Worm (Caenorhabditis elegans): Measurements from ENCODE around the gene copb-1.
A peak's percentile ranks its signal among the peaks of the same experiment; 100 is the strongest.

The copb-1 gene

DNA sequence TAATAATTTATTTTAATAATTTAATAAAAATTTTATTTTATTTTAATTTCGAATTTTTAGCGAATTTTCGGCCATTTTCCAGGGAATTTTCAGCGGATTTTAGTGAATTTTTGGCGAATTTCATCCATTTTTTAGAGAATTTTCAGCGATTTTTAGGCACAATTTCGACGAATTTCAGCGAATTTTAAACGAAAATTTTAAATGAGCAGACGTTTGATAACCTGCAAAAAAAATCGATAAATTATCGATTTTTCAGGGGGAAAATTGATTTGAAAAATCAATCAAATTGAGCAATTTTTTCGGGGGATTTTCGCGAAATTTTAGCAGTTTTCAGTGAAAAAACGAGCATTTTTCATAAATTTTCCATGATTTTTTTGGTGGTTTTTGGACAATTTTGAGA lies 9.9 kb upstream of the copb-1 start:
- TF ChIP-seq sma-9 (GFP tag; optimal IDR thresholded peaks at IDR 0.05) (no peak), sma-9 (tag; optimal IDR thresholded peaks at IDR 0.05) (no peak), lin-13 (GFP tag; optimal IDR thresholded peaks at IDR 0.05) (no peak), nhr-6 (tag; optimal IDR thresholded peaks at IDR 0.05) (no peak), nhr-23 (tag; optimal IDR thresholded peaks at IDR 0.05) (no peak), C34F6.9 (tag; optimal IDR thresholded peaks at IDR 0.05) (no peak), unc-62 (GFP tag; optimal IDR thresholded peaks at IDR 0.05) (no peak), nhr-77 (tag; optimal IDR thresholded peaks at IDR 0.05) (no peak)

DNA sequence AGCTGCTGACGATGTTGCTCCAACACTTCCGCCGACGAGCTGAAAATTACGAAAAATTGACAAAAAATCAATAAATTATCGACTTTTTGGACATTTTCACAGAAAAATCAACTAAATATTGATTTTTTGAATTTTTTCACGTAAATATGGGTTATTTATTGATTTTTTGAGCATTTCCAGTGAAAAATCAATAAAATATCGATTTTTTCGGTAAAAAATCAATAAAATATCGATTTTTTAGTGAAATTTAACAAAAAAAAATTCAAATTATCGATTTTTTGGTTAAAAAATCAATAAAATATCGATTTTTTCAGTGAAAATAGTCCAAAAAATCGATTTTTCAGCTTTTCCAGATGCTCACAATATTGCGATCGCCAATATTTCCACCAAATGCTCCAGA lies 8.4 kb upstream of the copb-1 start:
- TF ChIP-seq ceh-16 (tag; optimal IDR thresholded peaks at IDR 0.05) (no peak), C34F6.9 (tag; optimal IDR thresholded peaks at IDR 0.05) (no peak), lin-39 (tag; optimal IDR thresholded peaks at IDR 0.05) (no peak), peb-1 (tag; optimal IDR thresholded peaks at IDR 0.05) (no peak), nhr-10 (tag; optimal IDR thresholded peaks at IDR 0.05) (no peak), sma-9 (GFP tag; optimal IDR thresholded peaks at IDR 0.05) (no peak), sma-9 (tag; optimal IDR thresholded peaks at IDR 0.05) (no peak), ceh-82 (tag; optimal IDR thresholded peaks at IDR 0.05) (no peak), nhr-23 (tag; optimal IDR thresholded peaks at IDR 0.05) (no peak), nhr-77 (tag; optimal IDR thresholded peaks at IDR 0.05) (no peak), dmd-4 (tag; optimal IDR thresholded peaks at IDR 0.05) (no peak), unc-62 (GFP tag; optimal IDR thresholded peaks at IDR 0.05) (no peak), elt-1 (tag; optimal IDR thresholded peaks at IDR 0.05) (no peak), nhr-129 (tag; optimal IDR thresholded peaks at IDR 0.05) (no peak), Y55F3AM.14 (GFP tag; optimal IDR thresholded peaks at IDR 0.05) (no peak), snpc-4 (tag; optimal IDR thresholded peaks at IDR 0.05) (no peak), skn-1 (tag; optimal IDR thresholded peaks at IDR 0.05) (no peak), unc-39 (tag; optimal IDR thresholded peaks at IDR 0.05) (no peak), nhr-12 (tag; optimal IDR thresholded peaks at IDR 0.05) (no peak), mdl-1 (tag; optimal IDR thresholded peaks at IDR 0.05) (no peak), alr-1 (tag; optimal IDR thresholded peaks at IDR 0.05) (no peak)

DNA sequence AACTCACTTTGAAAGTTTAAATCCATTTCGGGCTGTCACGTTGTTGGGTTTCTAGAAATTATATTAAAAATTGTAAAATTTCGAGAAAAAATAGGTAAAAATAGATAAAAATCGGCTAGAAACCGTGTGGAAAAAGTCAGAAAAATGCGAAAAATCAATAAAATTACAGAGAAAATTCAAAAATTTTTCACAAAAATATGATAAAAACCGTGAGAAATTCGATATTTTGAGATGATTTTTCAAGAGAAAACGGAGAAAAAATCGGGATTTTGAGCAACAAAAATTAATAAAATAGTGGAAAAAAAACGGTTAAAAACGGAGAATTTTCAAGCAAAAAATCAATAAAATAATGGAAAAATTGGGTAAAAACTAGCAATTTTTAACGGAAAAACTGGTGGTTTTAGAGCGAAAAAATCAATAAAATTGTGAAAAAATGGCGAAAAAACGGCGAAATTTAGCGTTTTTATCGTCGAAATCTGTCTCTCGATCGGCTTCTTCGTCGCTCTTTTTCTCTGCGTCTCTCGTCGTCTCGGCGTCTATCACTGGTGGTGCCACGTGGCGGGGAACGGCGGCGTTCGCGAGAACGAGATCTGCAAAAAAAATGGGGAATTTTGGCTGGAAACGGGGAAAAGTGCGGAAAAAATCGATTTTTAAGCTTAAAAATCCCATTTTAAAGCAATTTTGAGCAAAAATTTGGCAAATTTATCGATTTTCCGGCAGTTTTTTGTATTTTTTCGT lies 7.4 kb upstream of the copb-1 start, which contains the start of gene Y25C1A.7:
Gene Y25C1A.7, minus strand, starts transcription at position 51 of the 738 bp plus-strand sequence.
- TF ChIP-seq crh-2 (tag; optimal IDR thresholded peaks at IDR 0.05) = peak; percentile 60
- TF ChIP-seq sem-4 (tag; optimal IDR thresholded peaks at IDR 0.05) = no peak
- TF ChIP-seq nhr-237 (tag; optimal IDR thresholded peaks at IDR 0.05) = no peak
- no peak for TF ChIP-seq snpc-4 (tag; optimal IDR thresholded peaks at IDR 0.05)
- no peak for TF ChIP-seq ceh-82 (tag; optimal IDR thresholded peaks at IDR 0.05)
- TF ChIP-seq lin-11 (tag; optimal IDR thresholded peaks at IDR 0.05) = no peak

DNA sequence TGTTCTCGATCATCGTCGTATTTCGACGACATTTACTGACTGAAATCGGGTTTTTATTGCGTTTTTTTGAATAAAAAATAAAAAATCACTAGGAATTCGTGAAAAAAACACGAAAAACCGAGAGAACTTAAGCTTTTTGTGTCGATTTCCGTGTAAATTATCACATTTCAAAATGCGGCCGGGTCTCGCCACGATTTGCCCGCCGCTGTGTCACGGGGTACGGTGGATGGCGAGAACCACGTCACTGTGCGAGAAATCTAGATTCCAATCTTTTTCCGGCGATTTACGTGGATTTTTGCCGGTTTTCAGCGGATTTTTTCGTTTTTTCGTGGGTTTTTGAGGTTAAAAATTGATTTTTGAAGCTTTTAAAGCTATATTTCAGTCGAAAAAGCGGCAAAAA lies 1.7 kb upstream of the copb-1 start, which contains the start of gene Y25C1A.8:
Gene Y25C1A.8, minus strand, starts transcription at position 45 of the 400 bp plus-strand sequence.
- TF ChIP-seq nhr-25 (tag; optimal IDR thresholded peaks at IDR 0.05) = peak; percentile 90
- TF ChIP-seq nhr-129 (tag; optimal IDR thresholded peaks at IDR 0.05) = peak; percentile 72
- TF ChIP-seq mbf-1 (tag; optimal IDR thresholded peaks at IDR 0.05) = no peak
- TF ChIP-seq peb-1 (tag; optimal IDR thresholded peaks at IDR 0.05) = no peak
- TF ChIP-seq unc-62 (GFP tag; optimal IDR thresholded peaks at IDR 0.05) = peak; percentile 41
- TF ChIP-seq aly-2 (tag; optimal IDR thresholded peaks at IDR 0.05) = no peak
- peak; percentile 85 for TF ChIP-seq C34F6.9 (tag; optimal IDR thresholded peaks at IDR 0.05)
- no peak for TF ChIP-seq alr-1 (tag; optimal IDR thresholded peaks at IDR 0.05)
- TF ChIP-seq nhr-11 (tag; optimal IDR thresholded peaks at IDR 0.05) = no peak
- TF ChIP-seq dmd-4 (tag; optimal IDR thresholded peaks at IDR 0.05) = peak; percentile 49
- TF ChIP-seq mdl-1 (tag; optimal IDR thresholded peaks at IDR 0.05) = peak in 1 of 2 experiments; percentile 76
- TF ChIP-seq zag-1 (tag; optimal IDR thresholded peaks at IDR 0.05) = peak; percentile 41
- TF ChIP-seq nhr-23 (tag; optimal IDR thresholded peaks at IDR 0.05) = no peak
- TF ChIP-seq R02D3.7 (tag; optimal IDR thresholded peaks at IDR 0.05) = peak; percentile 59
- no peak for TF ChIP-seq nhr-12 (tag; optimal IDR thresholded peaks at IDR 0.05)
- TF ChIP-seq ceh-16 (tag; optimal IDR thresholded peaks at IDR 0.05) = peak; percentile 50
- peak; percentile 100 for TF ChIP-seq crh-2 (tag; optimal IDR thresholded peaks at IDR 0.05)
- TF ChIP-seq lsy-2 (tag; optimal IDR thresholded peaks at IDR 0.05) = peak; percentile 100
- peak; percentile 58 for TF ChIP-seq Y55F3AM.14 (GFP tag; optimal IDR thresholded peaks at IDR 0.05)
- peak; percentile 73 for TF ChIP-seq ztf-4 (tag; optimal IDR thresholded peaks at IDR 0.05)
- TF ChIP-seq sma-3 (GFP tag; optimal IDR thresholded peaks at IDR 0.05) = peak; percentile 90
- TF ChIP-seq lin-39 (tag; optimal IDR thresholded peaks at IDR 0.05) = no peak
- TF ChIP-seq snpc-4 (tag; optimal IDR thresholded peaks at IDR 0.05) = peak; percentile 58
- peak; percentile 80 for TF ChIP-seq lin-11 (tag; optimal IDR thresholded peaks at IDR 0.05)
- TF ChIP-seq nhr-21 (tag; optimal IDR thresholded peaks at IDR 0.05) = peak; percentile 83
- TF ChIP-seq elt-3 (tag; optimal IDR thresholded peaks at IDR 0.05) = no peak
- TF ChIP-seq ama-1 (optimal IDR thresholded peaks at IDR 0.05) = peak; percentile 59
- TF ChIP-seq blmp-1 (tag; optimal IDR thresholded peaks at IDR 0.05; ENCODE audit: insufficient read depth) = no peak
- no peak for TF ChIP-seq ztf-1 (GFP tag; conservative IDR thresholded peaks at IDR 0.05)
- TF ChIP-seq sma-9 (GFP tag; optimal IDR thresholded peaks at IDR 0.05) = no peak
- no peak for TF ChIP-seq sma-9 (tag; optimal IDR thresholded peaks at IDR 0.05)
- peak; percentile 90 for TF ChIP-seq F13H6.1 (tag; optimal IDR thresholded peaks at IDR 0.05)
- peak; percentile 80 for TF ChIP-seq egl-27 (tag; optimal IDR thresholded peaks at IDR 0.05)
- TF ChIP-seq nhr-77 (tag; optimal IDR thresholded peaks at IDR 0.05) = no peak
- no peak for TF ChIP-seq skn-1 (tag; optimal IDR thresholded peaks at IDR 0.05)
- TF ChIP-seq lin-13 (GFP tag; optimal IDR thresholded peaks at IDR 0.05) = peak; percentile 88
- peak; percentile 59 for TF ChIP-seq ceh-82 (tag; optimal IDR thresholded peaks at IDR 0.05)
- TF ChIP-seq sem-4 (tag; optimal IDR thresholded peaks at IDR 0.05) = peak; percentile 82

All from whole organism, L2 larva.